Fruit fly (Drosophila melanogaster) whole organism: ENCODE results near the gene nmo.

Experiments
- Dll ChIP-seq: fragments of >200 bp; optimal IDR thresholded peaks from 2 replicates; lab custom pipeline; 2017
- psq ChIP-seq: fragments of >200 bp; optimal IDR thresholded peaks from 2 replicates; lab custom pipeline; 2017

- TF ChIP-seq psq (lab: Kevin White, UChicago) (no peak), Dll (lab: Kevin White, UChicago) (no peak)
These were observed 383 bp upstream of the nmo start, which contains the start of gene Pop4 for dm6 chr3L:7978550-7978776.
